Worm (Caenorhabditis elegans) whole organism, mixed stage, embryonic: ENCODE data around the gene klf-2.

Source experiments
- ceh-43 ChIP-seq: fragments of 200-800 bp; sonication (Bioruptor generic); optimal IDR thresholded peaks from 2 replicates; lab custom pipeline; 2018; ENCODE audit warnings: mild to moderate bottlenecking, missing genetic modification characterization, moderate library complexity, missing compliant biosample characterization
- elt-1 ChIP-seq: sonication (generic microtip); optimal IDR thresholded peaks from 2 replicates; lab custom pipeline; 2017; ENCODE audit warnings: missing genetic modification characterization, mild to moderate bottlenecking, missing compliant biosample characterization, antibody characterized with exemption, moderate library complexity, borderline replicate concordance; ENCODE audit not compliant: insufficient read depth
- lsy-2 ChIP-seq: fragments of 150-350 bp; optimal IDR thresholded peaks from 2 replicates; lab custom pipeline; 2014; ENCODE audit warnings: missing biosample characterization, missing genetic modification characterization
- sem-2 ChIP-seq: fragments of 200-800 bp; sonication (Bioruptor generic); optimal IDR thresholded peaks from 2 replicates; lab custom pipeline; 2018; ENCODE audit warnings: mild to moderate bottlenecking, missing genetic modification characterization, missing compliant biosample characterization
- unc-62 ChIP-seq: fragments of 150-350 bp; optimal IDR thresholded peaks from 2 replicates; lab custom pipeline; 2014; ENCODE audit warnings: missing biosample characterization, missing genetic modification reagents, missing genetic modification characterization

ce11 chrV:20664930-20665329 is 20.6 kb upstream of the klf-2 start:
- TF ChIP-seq ceh-43 (GFP tag; lab: Kevin White, UChicago) (no peak), elt-1 (tag; lab: Kevin White, UChicago) (no peak), lsy-2 (tag; lab: Kevin White, UChicago) (no peak), sem-2 (GFP tag; lab: Kevin White, UChicago) (no peak), unc-62 (no peak)
